Worm (Caenorhabditis elegans): ENCODE data around the gene cisd-1.

DNA sequence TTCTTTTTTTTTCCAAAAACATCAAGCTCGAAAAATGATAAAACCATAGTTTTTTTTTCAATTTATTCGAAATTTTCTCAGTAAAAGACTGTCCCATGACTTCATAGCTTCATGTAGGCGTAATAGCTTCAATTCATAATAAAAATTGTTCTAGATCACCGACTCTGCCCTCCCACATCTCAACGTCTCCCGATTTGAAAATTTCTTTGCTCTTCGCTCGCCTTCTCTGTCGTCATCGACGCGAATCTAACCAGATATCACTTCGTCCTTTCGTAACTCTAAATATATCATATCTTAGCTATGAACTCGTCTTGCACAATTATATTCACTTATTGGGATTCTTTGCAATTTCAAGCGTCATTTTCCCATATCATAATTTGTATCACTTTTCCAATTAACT lies 45.4 kb upstream of the cisd-1 start, which contains the start of gene srh-44:
- TF ChIP-seq nhr-76 (tag; optimal IDR thresholded peaks at IDR 0.05) (no peak), mab-5 (tag; optimal IDR thresholded peaks at IDR 0.05) (no peak), nhr-12 (tag; optimal IDR thresholded peaks at IDR 0.05) (no peak), unc-39 (tag; optimal IDR thresholded peaks at IDR 0.05) (no peak), unc-62 (GFP tag; optimal IDR thresholded peaks at IDR 0.05) (no peak), lin-13 (tag; optimal IDR thresholded peaks at IDR 0.05) (no peak), blmp-1 (tag; optimal IDR thresholded peaks at IDR 0.05) (no peak), snpc-4 (tag; optimal IDR thresholded peaks at IDR 0.05) (no peak), ztf-11 (tag; optimal IDR thresholded peaks at IDR 0.05) (no peak), flh-1 (GFP tag; optimal IDR thresholded peaks at IDR 0.05) (no peak), sem-2 (GFP tag; optimal IDR thresholded peaks at IDR 0.05) (no peak), nhr-237 (tag; optimal IDR thresholded peaks at IDR 0.05) (no peak), elt-1 (tag; optimal IDR thresholded peaks at IDR 0.05; ENCODE audit: borderline replicate concordance, insufficient read depth) (no peak), drap-1 (GFP tag; optimal IDR thresholded peaks at IDR 0.05) (no peak)
